Worm (Caenorhabditis elegans): ENCODE data around the gene vps-32.1.

DNA sequence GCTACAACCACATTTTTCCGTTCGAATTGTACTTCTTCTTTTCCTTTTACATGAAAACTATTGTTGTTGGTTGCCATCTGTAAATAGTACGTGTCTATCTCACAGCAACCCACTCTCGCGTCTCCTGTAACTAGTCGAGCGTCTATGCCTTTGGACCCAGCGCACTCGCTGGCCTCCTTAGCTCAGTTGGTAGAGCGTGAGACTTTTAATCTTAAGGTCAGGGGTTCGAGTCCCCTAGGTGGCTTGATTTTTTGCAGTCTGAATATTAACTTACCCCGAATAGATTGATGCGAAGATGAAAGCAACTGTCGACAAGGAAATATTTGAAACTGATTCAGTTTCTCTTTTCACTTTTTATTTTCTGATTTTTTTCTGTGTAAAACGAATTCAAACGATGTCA is 24.4 kb upstream of the vps-32.1 start, which contains the start of gene mpz-3:
- TF ChIP-seq skn-1 (tag; optimal IDR thresholded peaks at IDR 0.05) (no peak), pqm-1 (tag; optimal IDR thresholded peaks at IDR 0.05) (no peak), daf-12 (tag; optimal IDR thresholded peaks at IDR 0.05) (no peak), lin-39 (tag; optimal IDR thresholded peaks at IDR 0.05) (no peak), ces-1 (GFP tag; optimal IDR thresholded peaks at IDR 0.05) (no peak), ceh-28 (tag; optimal IDR thresholded peaks at IDR 0.05) (no peak), nhr-76 (tag; optimal IDR thresholded peaks at IDR 0.05) (no peak), lin-13 (GFP tag; optimal IDR thresholded peaks at IDR 0.05) (no peak), aly-2 (tag; optimal IDR thresholded peaks at IDR 0.05) (no peak), mdl-1 (tag; optimal IDR thresholded peaks at IDR 0.05) (peak in 1 of 2 experiments; percentile 32), lim-7 (GFP tag; IDR thresholded peaks at IDR 0.05) (peak; percentile 87), pha-4 (GFP tag; IDR thresholded peaks at IDR 0.05) (peak; percentile 68; the same call in 1 of the 2 replicates), pha-4 (tag; optimal IDR thresholded peaks at IDR 0.05) (no peak), snpc-4 (tag; optimal IDR thresholded peaks at IDR 0.05) (no peak), nhr-11 (tag; optimal IDR thresholded peaks at IDR 0.05) (no peak)
